Worm (Caenorhabditis elegans) whole organism, L2 larva: Measurements from ENCODE around the gene T20D3.6.
A peak's percentile ranks its signal among the peaks of the same experiment; 100 is the strongest.
"Not testable (repeated sequence)": the region's sequence is repeated elsewhere in the genome, so short reads cannot be mapped to it uniquely, and the experiment has no call there.

ENCODE experiments used
- C34F6.9 ChIP-seq: fragments of 150-350 bp; optimal IDR thresholded peaks from 2 replicates; lab custom pipeline; 2014; ENCODE audit warnings: missing biosample characterization, missing genetic modification characterization
- R02D3.7 ChIP-seq: fragments of 150-350 bp; optimal IDR thresholded peaks from 2 replicates; lab custom pipeline; 2014; ENCODE audit warnings: missing biosample characterization, missing genetic modification characterization
- alr-1 ChIP-seq: fragments of 150-350 bp; optimal IDR thresholded peaks from 2 replicates; lab custom pipeline; 2014; ENCODE audit warnings: missing biosample characterization, missing genetic modification characterization
- blmp-1 ChIP-seq: sonication (generic microtip); optimal IDR thresholded peaks from 2 replicates; lab custom pipeline; 2017; ENCODE audit warnings: missing genetic modification characterization, mild to moderate bottlenecking, missing compliant biosample characterization, antibody characterized with exemption, moderate library complexity; ENCODE audit not compliant: insufficient read depth
- crh-2 ChIP-seq: sonication (generic microtip); optimal IDR thresholded peaks from 2 replicates; lab custom pipeline; 2017; ENCODE audit warnings: missing biosample characterization, missing genetic modification characterization
- elt-1 ChIP-seq: fragments of 150-350 bp; optimal IDR thresholded peaks from 2 replicates; lab custom pipeline; 2014; ENCODE audit warnings: missing biosample characterization, missing genetic modification characterization
- gmeb-1 ChIP-seq: fragments of 150-350 bp; optimal IDR thresholded peaks from 2 replicates; lab custom pipeline; 2014; ENCODE audit warnings: missing biosample characterization, missing genetic modification characterization
- lin-13 ChIP-seq: fragments of 150-350 bp; optimal IDR thresholded peaks from 2 replicates; lab custom pipeline; 2014; ENCODE audit warnings: missing biosample characterization, missing genetic modification reagents, missing genetic modification characterization
- mab-5 ChIP-seq: fragments of 150-350 bp; optimal IDR thresholded peaks from 2 replicates; lab custom pipeline; 2014; ENCODE audit warnings: missing biosample characterization, missing genetic modification characterization
- nhr-11 ChIP-seq: fragments of 150-350 bp; optimal IDR thresholded peaks from 2 replicates; lab custom pipeline; 2014; ENCODE audit warnings: missing biosample characterization, missing genetic modification characterization
- nhr-21 ChIP-seq: fragments of 150-350 bp; optimal IDR thresholded peaks from 2 replicates; lab custom pipeline; 2014; ENCODE audit warnings: missing biosample characterization, missing genetic modification characterization
- nhr-23 ChIP-seq: fragments of 150-350 bp; optimal IDR thresholded peaks from 2 replicates; lab custom pipeline; 2014; ENCODE audit warnings: missing biosample characterization, missing genetic modification reagents, missing genetic modification characterization
- nhr-77 ChIP-seq: fragments of 150-350 bp; optimal IDR thresholded peaks from 2 replicates; lab custom pipeline; 2014; ENCODE audit warnings: missing biosample characterization, missing genetic modification characterization
- peb-1 ChIP-seq: fragments of 150-350 bp; optimal IDR thresholded peaks from 2 replicates; lab custom pipeline; 2014; ENCODE audit warnings: missing biosample characterization, missing genetic modification characterization

T20D3.6 gene

DNA sequence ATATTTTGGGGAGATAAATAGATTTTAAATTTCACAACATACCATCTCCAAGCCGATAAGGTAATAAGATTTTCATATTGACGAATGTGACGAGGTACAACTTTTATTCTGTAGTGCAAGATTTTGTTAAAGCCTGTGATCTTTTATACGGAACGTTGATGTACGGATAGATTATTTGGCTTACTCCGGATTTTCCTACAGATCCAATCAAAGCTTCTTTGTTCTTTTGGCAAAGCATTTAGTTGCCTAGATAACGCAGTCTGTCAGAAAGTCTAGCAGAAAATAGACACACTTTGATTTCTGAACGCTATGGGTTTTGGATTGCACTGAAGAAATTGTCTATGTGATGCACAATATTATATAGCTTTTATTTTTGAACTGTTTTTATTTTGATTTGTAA lies 40.0 kb downstream of the T20D3.6 start, which contains the start of gene F49C12.2:
Gene F49C12.2 (minus strand): TSS at position 101 of the 400 bp plus-strand sequence.
- TF ChIP-seq peb-1 (tag; lab: Kevin White, UChicago) (no peak), crh-2 (tag; lab: Kevin White, UChicago) (no peak), elt-1 (tag; lab: Kevin White, UChicago) (no peak)

DNA sequence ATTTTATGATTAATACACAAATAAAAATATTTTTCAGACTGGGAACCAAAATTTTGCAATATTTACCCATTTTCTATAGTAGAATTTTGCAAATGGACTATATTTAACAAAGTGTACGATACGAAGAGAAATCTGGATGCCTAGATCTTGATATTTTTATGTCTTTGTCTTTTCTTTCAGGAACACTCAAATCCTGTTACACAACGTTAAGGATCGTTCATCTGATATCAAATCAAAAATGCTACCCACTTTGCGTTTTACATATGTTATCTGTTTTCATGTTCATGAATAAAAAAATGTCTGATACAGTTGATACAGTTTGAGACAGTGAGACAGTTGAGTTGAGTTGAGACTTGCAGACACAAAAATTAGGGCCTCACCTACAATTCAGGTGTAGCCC lies 42.8 kb downstream of the T20D3.6 start, which contains the start of gene F49C12.1:
Gene F49C12.1 (minus strand): TSS at position 70 of the 400 bp plus-strand sequence.
- TF ChIP-seq lin-13 (GFP tag; lab: Kevin White, UChicago) (no peak), mab-5 (tag; lab: Kevin White, UChicago) (no peak), nhr-77 (tag; lab: Kevin White, UChicago) (no peak), alr-1 (no peak), R02D3.7 (no peak), nhr-21 (tag; lab: Kevin White, UChicago) (no peak), C34F6.9 (no peak), nhr-11 (tag; lab: Kevin White, UChicago) (no peak), gmeb-1 (tag; lab: Kevin White, UChicago) (no peak), peb-1 (tag; lab: Kevin White, UChicago) (no peak)

DNA sequence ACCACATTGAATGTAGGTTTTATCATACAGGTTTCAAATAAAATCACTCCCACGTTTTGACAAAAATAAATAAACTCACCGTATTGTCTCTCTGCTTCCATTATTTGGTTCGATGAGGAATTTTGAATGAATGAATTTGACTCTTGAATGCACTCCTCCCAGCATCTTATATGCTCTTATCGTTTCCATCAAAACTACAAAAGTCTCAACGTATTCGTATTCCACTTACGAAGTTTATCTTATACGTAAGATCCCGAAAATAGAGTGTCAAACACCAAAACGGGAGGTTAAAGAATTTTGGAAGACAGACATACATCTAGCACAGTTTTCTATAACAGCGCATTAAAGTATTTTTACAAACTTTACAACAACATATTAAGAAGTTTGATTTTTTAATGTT lies 45.3 kb downstream of the T20D3.6 start, which contains the start of gene nhr-264:
Gene nhr-264 (minus strand): TSS at position 101 of the 400 bp plus-strand sequence.
- not testable (repeated sequence) for TF ChIP-seq nhr-23; crh-2 (tag; lab: Kevin White, UChicago); blmp-1 (tag; lab: Kevin White, UChicago)
- TF ChIP-seq, all 48 proteins: peak for 0; not testable (repeated sequence) for 48

DNA sequence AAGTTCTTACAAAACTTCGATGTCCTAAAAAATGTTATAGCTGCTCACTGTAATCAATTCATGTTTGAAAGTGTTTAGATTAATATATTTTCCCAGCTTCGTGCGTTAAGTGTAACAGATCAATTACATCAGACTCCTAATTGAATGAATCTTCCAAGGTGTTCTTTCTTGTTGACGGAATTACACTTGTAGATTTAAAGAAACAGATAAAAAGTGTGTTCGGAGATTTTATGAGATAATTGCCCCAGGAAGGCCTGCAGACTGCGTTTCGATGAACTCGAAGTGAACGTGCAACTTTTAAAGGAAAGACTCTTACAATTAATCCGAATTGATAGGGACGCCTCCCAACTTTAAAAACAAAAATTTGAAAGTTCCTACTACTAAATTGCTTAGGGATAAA lies 49.5 kb downstream of the T20D3.6 start:
- TF ChIP-seq nhr-23 (no peak), elt-1 (tag; lab: Kevin White, UChicago) (peak; percentile 73)
